Fruit fly (Drosophila melanogaster) whole organism, wandering third instar larva: Measurements from ENCODE around the gene CG9356.
A peak's percentile ranks its signal among the peaks of the same experiment; 100 is the strongest.

Experiments
- Abd-B ChIP-seq: fragments of >200 bp; optimal IDR thresholded peaks from 2 replicates; lab custom pipeline; 2017; ENCODE audit warnings: missing biosample characterization, missing genetic modification characterization
- CG32264 ChIP-seq: fragments of 200-800 bp; sonication (Bioruptor generic); optimal IDR thresholded peaks from 2 replicates; lab custom pipeline; 2016; ENCODE audit warnings: missing biosample characterization, missing genetic modification characterization
- CG9705 ChIP-seq: fragments of 200-800 bp; sonication (Bioruptor generic); optimal IDR thresholded peaks from 2 replicates; lab custom pipeline; 2018; ENCODE audit warnings: missing biosample characterization, mild to moderate bottlenecking, missing genetic modification characterization
- CrebA ChIP-seq: fragments of 200-800 bp; sonication (Bioruptor generic); optimal IDR thresholded peaks from 2 replicates; lab custom pipeline; 2016; ENCODE audit warnings: missing biosample characterization, mild to moderate bottlenecking, missing genetic modification characterization, borderline replicate concordance
- Dfd ChIP-seq: fragments of >200 bp; optimal IDR thresholded peaks from 2 replicates; lab custom pipeline; 2017; ENCODE audit warnings: missing biosample characterization, missing genetic modification characterization
- Dif ChIP-seq: fragments of 200-275, 200-300 bp; sonication (Bioruptor generic); optimal IDR thresholded peaks from 2 replicates; lab custom pipeline; 2018; ENCODE audit warnings: missing biosample characterization, missing genetic modification characterization; ENCODE audit not compliant: partially characterized antibody
- GATAd ChIP-seq: sonication (Bioruptor generic); optimal IDR thresholded peaks from 2 replicates; lab custom pipeline; 2016; ENCODE audit warnings: missing biosample characterization, missing genetic modification characterization
- HLH106 ChIP-seq: fragments of 200-800 bp; optimal IDR thresholded peaks from 3 replicates; lab custom pipeline; 2019; ENCODE audit warnings: missing biosample characterization, mild to moderate bottlenecking, missing genetic modification characterization, moderate library complexity
- Hnf4 ChIP-seq: fragments of 200-800 bp; sonication (Bioruptor generic); optimal IDR thresholded peaks from 2 replicates; lab custom pipeline; 2016; ENCODE audit warnings: missing biosample characterization, mild to moderate bottlenecking, missing genetic modification characterization
- Hr78 ChIP-seq: fragments of >200 bp; optimal IDR thresholded peaks from 2 replicates; lab custom pipeline; 2017; ENCODE audit warnings: missing biosample characterization, missing genetic modification characterization
- Hr83 ChIP-seq: fragments of 200-300 bp; sonication (Bioruptor generic); optimal IDR thresholded peaks from 2 replicates; lab custom pipeline; 2016; ENCODE audit warnings: missing biosample characterization, mild to moderate bottlenecking, missing genetic modification characterization, moderate library complexity; ENCODE audit not compliant: poor library complexity, severe bottlenecking
- Jra ChIP-seq: sonication (Bioruptor generic); optimal IDR thresholded peaks from 2 replicates; lab custom pipeline; 2016; ENCODE audit warnings: missing biosample characterization, missing genetic modification characterization
- Mio ChIP-seq: sonication (Bioruptor generic); optimal IDR thresholded peaks from 2 replicates; lab custom pipeline; 2016; ENCODE audit warnings: missing biosample characterization, missing genetic modification characterization
- Myc ChIP-seq: fragments of >200 bp; optimal IDR thresholded peaks from 2 replicates; lab custom pipeline; 2017
- N ChIP-seq: fragments of >200 bp; optimal IDR thresholded peaks from 2 replicates; lab custom pipeline; 2018; ENCODE audit warnings: missing biosample characterization, missing external identifiers, missing genetic modification characterization
- OdsH ChIP-seq: fragments of 200-800 bp; sonication (Bioruptor generic); optimal IDR thresholded peaks from 2 replicates; lab custom pipeline; 2016; ENCODE audit warnings: missing biosample characterization, mild to moderate bottlenecking, missing genetic modification characterization
- Rel ChIP-seq, 2 experiments: fragments of 200-800 bp; sonication (Bioruptor generic) in 1 of 2; optimal IDR thresholded peaks; 2 replicates in 1 of 2; 3 replicates in 1 of 2; lab custom pipeline; 2016 to 2019; ENCODE audit warnings: mild to moderate bottlenecking in 2 of 2, missing biosample characterization in 2 of 2, missing genetic modification characterization in 2 of 2, moderate library complexity in 1 of 2
- Sp1 ChIP-seq: fragments of 200-800 bp; sonication (Bioruptor generic); optimal IDR thresholded peaks from 3 replicates; lab custom pipeline; 2019; ENCODE audit warnings: missing biosample characterization, mild to moderate bottlenecking, missing genetic modification characterization, moderate library complexity
- Vsx2 ChIP-seq: fragments of 200-300, 225-300 bp; sonication (Bioruptor generic); optimal IDR thresholded peaks from 2 replicates; lab custom pipeline; 2018; ENCODE audit warnings: missing biosample characterization, missing genetic modification characterization; ENCODE audit not compliant: partially characterized antibody
- br ChIP-seq: fragments of 200-800 bp; sonication (Bioruptor generic); optimal IDR thresholded peaks from 2 replicates; lab custom pipeline; 2016; ENCODE audit warnings: missing biosample characterization, missing genetic modification characterization
- brk ChIP-seq: fragments of 200-800 bp; sonication (Bioruptor generic); optimal IDR thresholded peaks from 2 replicates; lab custom pipeline; 2016; ENCODE audit warnings: missing biosample characterization, mild to moderate bottlenecking, missing genetic modification characterization
- dl ChIP-seq, 2 experiments: fragments of 175-275, 200-275 bp in 1 of 2; fragments of 200-275 bp in 1 of 2; sonication (Bioruptor generic); optimal IDR thresholded peaks; lab custom pipeline; 2018; ENCODE audit warnings: mild to moderate bottlenecking in 2 of 2, missing biosample characterization in 2 of 2, missing genetic modification characterization in 2 of 2, moderate library complexity in 2 of 2; ENCODE audit not compliant: partially characterized antibody in 2 of 2, insufficient read depth in 1 of 2
- dmrt93B ChIP-seq: fragments of 200-800 bp; sonication (Bioruptor generic); optimal IDR thresholded peaks from 2 replicates; lab custom pipeline; 2018; ENCODE audit warnings: missing biosample characterization, mild to moderate bottlenecking, missing genetic modification characterization
- dsf ChIP-seq: sonication (Bioruptor generic); optimal IDR thresholded peaks from 2 replicates; lab custom pipeline; 2016; ENCODE audit warnings: missing biosample characterization, missing genetic modification characterization, borderline replicate concordance
- ey ChIP-seq: fragments of 200-800 bp; sonication (Bioruptor generic); optimal IDR thresholded peaks from 2 replicates; lab custom pipeline; 2016; ENCODE audit warnings: missing biosample characterization, missing genetic modification characterization
- foxo ChIP-seq, 2 experiments: fragments of 200-800 bp; sonication (Bioruptor generic); optimal IDR thresholded peaks; 2 replicates in 1 of 2; 3 replicates in 1 of 2; lab custom pipeline; 2016 to 2017; ENCODE audit warnings: missing biosample characterization in 2 of 2, missing genetic modification characterization in 2 of 2
- fru ChIP-seq: fragments of 200-800 bp; sonication (Bioruptor generic); optimal IDR thresholded peaks from 3 replicates; lab custom pipeline; 2016; ENCODE audit warnings: missing biosample characterization, mild to moderate bottlenecking, missing genetic modification characterization
- h ChIP-seq: fragments of 200-800 bp; sonication (Bioruptor generic); optimal IDR thresholded peaks from 3 replicates; lab custom pipeline; 2016; ENCODE audit warnings: missing biosample characterization, mild to moderate bottlenecking, missing genetic modification characterization
- jim ChIP-seq: fragments of 175-275, 200-325 bp; sonication (Bioruptor generic); optimal IDR thresholded peaks from 2 replicates; lab custom pipeline; 2016; ENCODE audit warnings: missing biosample characterization, mild to moderate bottlenecking, missing genetic modification characterization
- lola ChIP-seq: fragments of >200 bp; optimal IDR thresholded peaks from 2 replicates; lab custom pipeline; 2017; ENCODE audit warnings: missing biosample characterization, missing genetic modification characterization
- pan ChIP-seq: fragments of >200 bp; optimal IDR thresholded peaks from 2 replicates; lab custom pipeline; 2017
- psq ChIP-seq: fragments of 200-800 bp; sonication (Bioruptor generic); optimal IDR thresholded peaks from 3 replicates; lab custom pipeline; 2017; ENCODE audit warnings: missing biosample characterization, mild to moderate bottlenecking, missing genetic modification characterization, moderate library complexity
- rgr ChIP-seq: fragments of 200-800 bp; sonication (Bioruptor generic); optimal IDR thresholded peaks from 3 replicates; lab custom pipeline; 2016; ENCODE audit warnings: missing biosample characterization, mild to moderate bottlenecking, missing genetic modification characterization
- sage ChIP-seq: fragments of 200-800 bp; sonication (Bioruptor generic); optimal IDR thresholded peaks from 2 replicates; lab custom pipeline; 2016; ENCODE audit warnings: missing biosample characterization, mild to moderate bottlenecking, missing genetic modification characterization
- sv ChIP-seq: fragments of 200-800 bp; sonication (Bioruptor generic); optimal IDR thresholded peaks from 3 replicates; lab custom pipeline; 2016; ENCODE audit warnings: missing biosample characterization, missing genetic modification characterization
- tai ChIP-seq: sonication (Bioruptor generic); optimal IDR thresholded peaks from 2 replicates; lab custom pipeline; 2016; ENCODE audit warnings: missing biosample characterization, missing genetic modification characterization
- usp ChIP-seq: fragments of >200 bp; optimal IDR thresholded peaks from 2 replicates; lab custom pipeline; 2017; ENCODE audit warnings: missing biosample characterization, missing genetic modification characterization
- woc ChIP-seq: sonication (Bioruptor generic); optimal IDR thresholded peaks from 2 replicates; lab custom pipeline; 2016; ENCODE audit warnings: missing biosample characterization, mild to moderate bottlenecking, missing genetic modification characterization

Gene CG9356

DNA sequence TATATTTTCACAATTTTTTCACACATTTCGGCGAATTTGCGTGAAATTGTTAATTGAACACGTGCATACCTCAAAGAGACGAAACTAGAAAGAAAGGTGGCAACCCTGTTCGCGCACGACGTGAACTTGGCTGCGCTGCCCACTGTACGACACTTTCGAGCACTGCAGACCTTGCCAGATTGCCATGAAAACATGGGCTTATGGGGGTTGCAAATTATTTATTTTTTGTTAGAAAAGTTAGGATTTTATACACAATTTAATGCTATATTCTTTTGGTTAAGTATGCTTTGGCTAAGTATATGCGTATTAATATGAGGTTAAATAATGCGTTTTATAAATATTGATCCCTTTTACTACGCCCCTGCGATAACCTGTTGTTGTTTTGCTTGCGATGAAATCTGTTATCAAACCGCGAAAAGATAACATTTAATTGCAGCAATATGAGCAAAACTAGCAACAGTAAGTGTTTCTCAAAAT lies 2.9 kb downstream of the CG9356 start, which contains the start of the genes RpL34b and CG8132 (continued):
- TF ChIP-seq CrebA, result no peak
- no peak for TF ChIP-seq N (GFP tag; lab: Kevin White, UChicago)

DNA sequence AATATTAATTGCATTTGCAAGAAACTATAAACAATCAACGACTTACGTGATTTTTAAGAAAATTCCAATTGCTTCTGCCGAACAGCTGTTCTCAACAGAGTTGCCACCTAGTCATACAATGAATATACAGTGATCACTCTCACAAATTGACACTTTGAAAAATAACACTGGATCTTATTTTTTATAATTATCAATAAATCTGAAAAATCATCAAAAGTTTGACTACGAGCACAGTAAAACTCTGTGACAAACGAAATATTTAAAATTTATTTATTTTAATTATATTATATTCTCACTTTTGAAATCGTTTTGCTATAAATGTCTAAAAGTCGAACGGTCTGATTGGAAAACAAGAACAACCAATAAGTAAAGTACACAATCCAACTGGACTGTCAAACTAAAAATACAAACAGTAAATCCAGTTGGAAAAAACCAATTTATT lies 4.1 kb downstream of the CG9356 start, which contains the start of gene CG34117:
CG34117 (minus strand) TSS at position 103 of the 442 bp plus-strand sequence.
- TF ChIP-seq br (peak; percentile 47), Dfd (GFP tag; lab: Kevin White, UChicago) (no peak), Vsx2 (no peak), brk (no peak), GATAd (no peak), pan (lab: Kevin White, UChicago) (no peak), Dif (no peak), Rel (GFP tag; optimal IDR thresholded peaks at IDR 0.05; lab: Kevin White, UChicago) (no peak), Rel (tag; optimal IDR thresholded peaks at IDR 0.05; lab: Kevin White, UChicago) (peak; percentile 68), dmrt93B (GFP tag; lab: Kevin White, UChicago) (peak; percentile 45), fru (GFP tag; lab: Kevin White, UChicago) (peak; percentile 69), foxo (GFP tag; optimal IDR thresholded peaks at IDR 0.05; lab: Kevin White, UChicago) (peak in 1 of 2 experiments; percentile 89), Abd-B (no peak), CrebA (no peak), Hnf4 (GFP tag; lab: Kevin White, UChicago) (peak; percentile 86), N (GFP tag; lab: Kevin White, UChicago) (no peak), Sp1 (GFP tag; lab: Kevin White, UChicago) (peak; percentile 75), psq (GFP tag; lab: Kevin White, UChicago) (peak; percentile 72), ey (GFP tag; lab: Kevin White, UChicago) (peak; percentile 75), Jra (GFP tag; lab: Kevin White, UChicago) (peak; percentile 70), Hr83 (GFP tag; lab: Kevin White, UChicago) (peak; percentile 75), h (peak; percentile 81), dl (GFP tag; optimal IDR thresholded peaks at IDR 0.05; lab: Kevin White, UChicago; ENCODE audit: insufficient read depth in 1 of 2, partially characterized antibody in 2 of 2) (no peak), CG9705 (GFP tag; lab: Kevin White, UChicago) (peak; percentile 55), dsf (GFP tag; lab: Kevin White, UChicago) (peak; percentile 57), HLH106 (tag; lab: Kevin White, UChicago) (peak; percentile 76), lola (no peak), usp (GFP tag; lab: Kevin White, UChicago) (no peak), rgr (GFP tag; lab: Kevin White, UChicago) (peak; percentile 87), jim (peak; percentile 11), OdsH (GFP tag; lab: Kevin White, UChicago) (peak; percentile 78), Myc (no peak), CG32264 (GFP tag; lab: Kevin White, UChicago) (no peak), sv (peak; percentile 73), tai (GFP tag; lab: Kevin White, UChicago) (no peak), Hr78 (GFP tag; lab: Kevin White, UChicago) (no peak), Mio (no peak), woc (GFP tag; lab: Kevin White, UChicago) (peak; percentile 76), sage (GFP tag; lab: Kevin White, UChicago) (peak; percentile 65)

DNA sequence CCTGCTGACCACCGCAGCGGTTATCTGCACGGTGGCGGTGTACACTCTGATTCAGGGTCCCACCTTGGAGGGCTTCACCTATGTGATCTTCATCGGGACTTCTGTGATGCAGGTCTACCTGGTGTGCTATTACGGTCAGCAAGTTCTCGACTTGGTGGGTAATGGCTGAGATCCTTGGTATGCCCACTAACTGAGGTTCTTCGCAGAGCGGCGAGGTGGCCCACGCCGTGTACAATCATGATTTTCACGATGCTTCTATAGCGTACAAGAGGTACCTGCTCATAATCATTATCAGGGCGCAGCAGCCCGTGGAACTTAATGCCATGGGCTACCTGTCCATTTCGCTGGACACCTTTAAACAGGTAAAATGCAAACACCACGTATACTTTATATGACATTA lies 5.0 kb downstream of the CG9356 start:
- TF ChIP-seq h (no peak), pan (lab: Kevin White, UChicago) (no peak), sage (GFP tag; lab: Kevin White, UChicago) (no peak)
